Worm (Caenorhabditis elegans) whole organism, L4/young adult: ENCODE data around the gene ctsa-2.
A peak's percentile ranks its signal among the peaks of the same experiment; 100 is the strongest.

Experiments
- W03F9.2 ChIP-seq: fragments of 150-350 bp; optimal IDR thresholded peaks from 2 replicates; lab custom pipeline; 2014; ENCODE audit warnings: missing biosample characterization, missing genetic modification characterization
- dao-5 ChIP-seq: sonication (generic microtip); optimal IDR thresholded peaks from 2 replicates; lab custom pipeline; 2016; ENCODE audit warnings: missing genotype, missing genetic modification characterization, moderate library complexity, missing compliant biosample characterization
- him-1 ChIP-seq: sonication (generic microtip); optimal IDR thresholded peaks from 2 replicates; lab custom pipeline; 2016; ENCODE audit warnings: missing genotype, missing genetic modification reagents, missing genetic modification characterization, missing compliant biosample characterization

The ctsa-2 gene

DNA sequence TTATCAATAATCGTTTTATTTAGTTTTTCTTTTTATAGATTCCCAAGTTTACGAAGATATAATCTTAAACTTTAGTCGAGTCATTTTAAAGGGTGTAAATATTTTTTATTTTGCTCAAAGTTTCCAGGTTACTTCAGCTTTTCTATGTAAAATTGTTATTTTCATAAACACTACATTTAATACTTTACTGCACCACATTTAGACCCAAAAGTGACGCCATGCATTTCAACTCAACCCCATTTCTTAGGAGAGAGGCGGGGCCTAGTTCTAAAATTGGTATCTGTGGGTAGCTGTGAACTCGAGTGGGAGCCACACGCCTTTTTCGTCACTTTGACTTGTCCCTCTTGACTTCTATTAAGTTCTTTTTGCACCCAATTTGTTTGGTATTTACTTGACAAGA is 17.8 kb downstream of the ctsa-2 start, which contains the start of gene T22E5.1:
TSS of gene T22E5.1 (plus strand) at position 301 of the 400 bp plus-strand sequence.
- TF ChIP-seq dao-5 (tag; lab: Kevin White, UChicago) (no peak), W03F9.2 (no peak), him-1 (tag; lab: Kevin White, UChicago) (no peak)

DNA sequence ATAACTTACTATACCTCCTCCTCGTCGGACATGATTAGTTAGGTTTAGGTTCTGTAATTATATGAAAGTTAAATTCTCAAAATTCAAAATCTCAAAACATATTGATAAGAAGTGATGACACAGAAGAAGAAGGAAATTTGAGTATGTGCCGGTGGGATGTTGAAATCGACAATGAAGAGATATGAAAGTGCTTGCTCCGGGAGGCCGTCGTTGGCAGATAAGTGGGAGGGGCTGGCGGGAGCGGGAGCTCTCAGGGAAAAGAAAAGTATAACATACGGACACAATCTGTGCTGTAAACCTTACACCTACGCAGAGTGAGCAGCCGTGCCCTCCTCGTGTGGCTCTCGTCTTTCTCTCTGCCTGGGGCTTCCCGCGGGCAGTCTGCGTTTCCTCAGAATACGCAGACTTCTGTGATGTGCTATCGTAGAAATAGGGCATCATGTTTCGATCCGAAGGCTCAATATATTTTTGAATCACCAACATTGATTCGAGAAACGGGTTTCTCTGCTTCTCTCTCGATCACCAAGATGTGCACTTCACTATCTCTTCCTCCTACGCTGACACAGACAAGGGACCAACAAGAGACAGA is 20.1 kb downstream of the ctsa-2 start, which contains the start of gene mup-2:
TSS of gene mup-2 (minus strand) at position 51 of the 589 bp plus-strand sequence.
- TF ChIP-seq W03F9.2 (no peak), him-1 (tag; lab: Kevin White, UChicago) (no peak), dao-5 (tag; lab: Kevin White, UChicago) (no peak)

DNA sequence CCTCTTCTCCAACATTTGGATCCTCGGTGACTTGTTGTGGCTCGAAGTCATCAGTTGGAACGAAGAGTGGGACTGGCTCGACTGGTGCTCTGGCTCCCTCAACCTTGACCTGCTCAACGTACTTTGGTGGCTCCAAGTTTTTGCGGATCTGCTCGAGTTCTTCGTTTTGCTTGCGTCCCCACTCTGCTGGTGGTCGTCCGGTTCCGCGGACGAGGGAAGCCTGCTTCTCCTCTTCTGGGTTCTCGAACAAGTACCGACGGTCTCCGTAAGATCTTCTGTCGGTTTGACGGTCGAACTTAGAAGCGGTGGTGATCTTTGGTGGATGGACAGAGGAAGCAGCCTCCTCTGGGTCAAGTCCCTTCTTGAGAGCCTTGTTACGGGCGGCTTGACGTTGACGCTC is 21.7 kb downstream of the ctsa-2 start:
- no peak for TF ChIP-seq dao-5 (tag; lab: Kevin White, UChicago)
- no peak for TF ChIP-seq W03F9.2
- no peak for TF ChIP-seq him-1 (tag; lab: Kevin White, UChicago)

- TF ChIP-seq W03F9.2: no peak
- TF ChIP-seq dao-5 (tag; lab: Kevin White, UChicago): no peak
- TF ChIP-seq him-1 (tag; lab: Kevin White, UChicago): no peak
Measured at ce11 chrX:6408286-6408685, 22.1 kb downstream of the ctsa-2 start.

DNA sequence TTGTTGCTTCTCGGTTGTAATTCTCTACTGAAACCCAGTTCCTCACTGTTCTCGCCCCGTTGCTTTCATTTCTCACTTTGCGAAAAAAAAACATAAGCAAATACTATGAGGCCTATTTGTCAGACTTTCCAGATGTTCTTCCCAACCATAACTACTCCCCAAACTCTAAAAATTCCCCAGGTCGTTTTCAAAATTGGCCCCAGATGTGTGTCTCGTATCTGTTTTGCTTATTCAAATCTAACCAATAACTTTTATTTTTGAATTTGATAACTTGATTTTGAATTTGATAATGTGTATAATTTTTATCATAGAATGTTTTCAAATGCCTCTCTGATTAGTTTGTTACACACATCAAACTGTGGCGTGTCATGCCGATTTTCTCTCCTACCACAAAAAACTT is 22.6 kb downstream of the ctsa-2 start:
- TF ChIP-seq him-1 (tag; lab: Kevin White, UChicago) (no peak), dao-5 (tag; lab: Kevin White, UChicago) (no peak), W03F9.2 (no peak)

DNA sequence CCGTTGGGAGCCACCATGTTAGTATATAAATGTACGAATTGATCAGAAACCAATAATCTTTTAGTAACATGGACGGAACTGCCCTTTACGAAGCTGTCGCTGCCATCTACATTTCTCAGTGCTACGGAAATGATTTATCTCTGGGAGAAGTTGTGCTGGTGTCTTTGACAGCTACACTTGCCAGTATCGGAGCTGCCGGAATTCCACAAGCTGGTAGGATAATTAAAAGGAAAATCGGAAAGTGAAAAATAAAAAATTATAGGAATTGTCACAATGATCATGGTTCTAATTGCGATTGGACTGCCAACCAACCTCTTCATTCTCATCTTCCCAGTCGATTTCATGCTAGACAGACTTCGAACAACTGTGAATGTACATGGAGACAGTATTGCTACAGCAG is 24.5 kb downstream of the ctsa-2 start:
- TF ChIP-seq him-1 (tag; lab: Kevin White, UChicago) (no peak), dao-5 (tag; lab: Kevin White, UChicago) (no peak), W03F9.2 (no peak)

ce11 chrX:6403122-6403521 is 27.3 kb downstream of the ctsa-2 start, which contains the start of gene glt-4:
Gene glt-4 (plus strand): TSS chrX:6403422.
- TF ChIP-seq dao-5 (tag; lab: Kevin White, UChicago) (no peak), W03F9.2 (no peak), him-1 (tag; lab: Kevin White, UChicago) (no peak)

DNA sequence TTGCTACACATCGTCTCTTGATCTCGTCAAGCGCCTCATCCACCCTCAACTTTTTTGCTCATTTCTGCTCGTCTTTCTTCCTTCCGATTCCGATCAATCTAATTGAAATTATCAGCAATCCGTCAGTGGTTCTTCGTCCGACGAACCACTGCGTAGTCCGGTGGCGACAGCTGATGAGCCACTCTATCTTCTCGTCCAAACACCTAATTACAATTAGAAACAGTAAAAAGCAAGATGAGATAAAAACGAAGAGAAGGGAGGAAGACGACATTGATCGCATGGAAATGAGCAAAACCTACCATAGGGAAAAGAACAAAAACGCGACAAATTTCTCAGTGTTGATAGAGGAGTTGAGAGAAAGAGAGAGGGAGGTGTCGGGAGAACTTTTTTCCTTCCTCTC is 31.0 kb downstream of the ctsa-2 start:
- TF ChIP-seq W03F9.2: no peak
- no peak for TF ChIP-seq him-1 (tag; lab: Kevin White, UChicago)
- TF ChIP-seq dao-5 (tag; lab: Kevin White, UChicago): no peak

ce11 chrX:6391491-6391890 is 38.9 kb downstream of the ctsa-2 start, which contains the start of gene igcm-2:
Gene igcm-2 (minus strand): TSS chrX:6391591.
- TF ChIP-seq W03F9.2 (no peak), him-1 (tag; lab: Kevin White, UChicago) (no peak), dao-5 (tag; lab: Kevin White, UChicago) (no peak)

- TF ChIP-seq W03F9.2 (no peak), him-1 (tag; lab: Kevin White, UChicago) (no peak), dao-5 (tag; lab: Kevin White, UChicago) (no peak)
Measured at ce11 chrX:6388639-6389038, 41.8 kb downstream of the ctsa-2 start.

DNA sequence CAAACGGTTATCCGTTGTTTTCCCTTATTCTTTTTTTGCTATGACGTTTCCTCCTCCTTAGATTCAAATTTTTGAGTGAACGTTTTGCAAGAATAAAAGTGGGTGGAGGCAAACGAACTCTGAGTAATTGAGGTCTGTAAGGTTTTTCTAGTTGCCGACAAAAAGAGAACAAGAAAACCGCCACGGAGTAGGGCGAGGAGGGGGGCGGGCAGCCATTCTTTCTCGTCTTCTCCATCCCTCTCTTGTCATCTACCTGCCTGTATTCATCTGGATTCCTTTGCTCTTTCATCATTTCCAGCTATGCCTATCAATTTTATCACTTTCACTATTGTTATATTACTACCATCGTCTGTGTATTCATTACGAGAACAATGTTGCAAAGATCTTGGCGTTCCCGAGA is 45.2 kb downstream of the ctsa-2 start, which contains the start of gene igdb-3:
TSS of gene igdb-3 (plus strand) at position 301 of the 400 bp plus-strand sequence.
- TF ChIP-seq dao-5 (tag; lab: Kevin White, UChicago): no peak
- TF ChIP-seq him-1 (tag; lab: Kevin White, UChicago): no peak
- no peak for TF ChIP-seq W03F9.2

ce11 chrX:6384537-6384936 is 45.9 kb downstream of the ctsa-2 start:
- no peak for TF ChIP-seq dao-5 (tag; lab: Kevin White, UChicago)

DNA sequence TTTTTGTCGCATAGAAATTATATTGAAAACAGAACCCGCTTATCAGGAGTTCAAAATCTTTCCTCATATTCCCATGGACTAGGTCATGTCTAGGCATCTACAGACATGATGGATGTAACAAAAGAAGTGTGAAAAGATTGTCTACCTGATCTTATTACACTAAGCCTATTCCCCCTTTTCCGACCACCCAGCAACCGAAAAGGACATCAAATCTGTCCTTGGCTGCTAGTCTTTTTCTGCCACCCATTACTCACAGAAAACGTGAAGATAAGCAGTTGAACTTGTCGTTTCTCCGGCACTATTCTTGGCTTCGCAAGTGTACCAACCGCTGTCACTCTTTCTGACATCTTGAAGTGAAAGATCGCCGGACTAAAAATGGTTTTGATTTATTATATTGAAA is 47.5 kb downstream of the ctsa-2 start:
- TF ChIP-seq him-1 (tag; lab: Kevin White, UChicago) (no peak), dao-5 (tag; lab: Kevin White, UChicago) (no peak), W03F9.2 (no peak)

- TF ChIP-seq him-1 (tag; lab: Kevin White, UChicago) (peak; percentile 47), dao-5 (tag; lab: Kevin White, UChicago) (no peak)
Measured at ce11 chrX:6378363-6378762, 52.0 kb downstream of the ctsa-2 start.
